Worm (Caenorhabditis elegans): ENCODE results near the gene flp-18.

Gene flp-18

DNA sequence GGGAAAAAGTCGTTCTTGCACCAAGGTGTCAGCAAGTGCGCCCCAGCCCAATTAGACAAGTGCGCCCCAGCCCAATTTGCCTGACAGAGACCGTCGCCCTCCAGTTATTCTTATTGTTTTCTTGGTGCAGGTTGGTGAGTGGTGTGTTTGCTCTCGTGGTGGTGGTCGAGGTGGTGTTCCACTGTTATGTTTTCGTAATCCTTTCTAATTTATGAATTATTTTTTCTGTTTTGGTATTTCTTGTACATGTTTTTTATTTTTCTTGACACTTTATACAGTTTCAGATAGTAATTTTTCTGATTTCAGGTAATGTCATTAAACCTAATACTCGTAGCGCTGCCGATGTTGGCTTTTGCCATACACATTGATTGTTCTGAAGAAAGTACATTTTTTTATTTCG, 9.2 kb downstream of the flp-18 start, which contains the start of gene Y48D7A.1:
Gene Y48D7A.1, plus strand, starts transcription at position 301 of the 400 bp plus-strand sequence.
- TF ChIP-seq tab-1 (GFP tag; IDR thresholded peaks at IDR 0.05) (no peak), cog-1 (tag; optimal IDR thresholded peaks at IDR 0.05) (no peak), flt-1 (GFP tag; IDR thresholded peaks at IDR 0.05) (no peak), ztf-29 (GFP tag; IDR thresholded peaks at IDR 0.05) (no peak), T22C8.4 (GFP tag; IDR thresholded peaks at IDR 0.05) (no peak), klf-2 (GFP tag; conservative IDR thresholded peaks at IDR 0.05) (no peak), ref-1 (GFP tag; conservative IDR thresholded peaks at IDR 0.05) (no peak), ztf-23 (GFP tag; IDR thresholded peaks at IDR 0.05) (no peak), med-1 (GFP tag; optimal IDR thresholded peaks at IDR 0.05; ENCODE audit: insufficient read depth) (no peak)

DNA sequence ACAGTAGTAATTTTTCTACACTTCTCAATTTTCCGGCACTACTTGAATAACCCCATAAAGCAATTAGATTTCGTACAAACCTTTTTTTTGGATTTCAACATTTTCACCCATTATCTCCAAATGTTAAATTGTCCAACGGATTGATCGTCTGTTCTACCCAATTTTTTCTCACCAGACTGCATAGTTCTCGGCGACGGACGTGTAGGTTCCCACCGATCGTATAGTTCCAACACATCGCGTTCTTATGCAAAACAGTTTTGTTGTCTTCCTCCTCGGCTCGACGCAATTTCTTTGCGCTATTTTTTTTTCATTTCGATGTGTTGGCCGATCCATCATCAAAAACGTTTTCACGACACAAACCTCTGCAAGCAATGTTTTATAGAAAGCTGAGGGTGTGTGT, 14.7 kb downstream of the flp-18 start, which contains the start of gene Y41G9A.6:
Gene Y41G9A.6, minus strand, starts transcription at position 101 of the 400 bp plus-strand sequence.
- TF ChIP-seq T22C8.4 (GFP tag; IDR thresholded peaks at IDR 0.05): no peak
- no peak for TF ChIP-seq flt-1 (GFP tag; IDR thresholded peaks at IDR 0.05)
- no peak for TF ChIP-seq ref-1 (GFP tag; conservative IDR thresholded peaks at IDR 0.05)
- TF ChIP-seq cog-1 (tag; optimal IDR thresholded peaks at IDR 0.05): no peak
- no peak for TF ChIP-seq klf-2 (GFP tag; conservative IDR thresholded peaks at IDR 0.05)
- no peak for TF ChIP-seq ztf-29 (GFP tag; IDR thresholded peaks at IDR 0.05)
- no peak for TF ChIP-seq tab-1 (GFP tag; IDR thresholded peaks at IDR 0.05)
- no peak for TF ChIP-seq ztf-23 (GFP tag; IDR thresholded peaks at IDR 0.05)
- TF ChIP-seq med-1 (GFP tag; optimal IDR thresholded peaks at IDR 0.05; ENCODE audit: insufficient read depth): no peak

DNA sequence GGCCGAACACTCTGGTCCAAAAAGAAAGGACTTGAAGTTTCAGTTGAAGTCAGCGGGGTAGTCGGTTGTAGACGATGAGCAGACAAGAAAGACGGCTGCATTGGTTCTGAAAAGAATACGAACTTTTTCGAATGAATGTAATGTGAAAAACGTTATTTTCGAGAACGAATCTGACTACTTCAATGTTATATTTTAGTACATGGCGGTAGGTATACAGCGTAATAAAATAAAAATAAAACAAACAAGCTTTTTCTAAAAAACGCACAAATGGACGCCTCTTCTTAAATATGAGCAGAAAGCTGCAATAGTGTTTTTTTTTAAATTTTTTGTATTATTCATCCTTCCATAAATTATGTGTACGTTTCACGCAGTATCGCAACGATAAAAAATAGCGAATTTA, 18.7 kb downstream of the flp-18 start, which contains the start of gene Y41G9A.17:
Gene Y41G9A.17, minus strand, starts transcription at position 101 of the 400 bp plus-strand sequence.
- TF ChIP-seq ztf-29 (GFP tag; IDR thresholded peaks at IDR 0.05) (no peak), klf-2 (GFP tag; conservative IDR thresholded peaks at IDR 0.05) (no peak)

DNA sequence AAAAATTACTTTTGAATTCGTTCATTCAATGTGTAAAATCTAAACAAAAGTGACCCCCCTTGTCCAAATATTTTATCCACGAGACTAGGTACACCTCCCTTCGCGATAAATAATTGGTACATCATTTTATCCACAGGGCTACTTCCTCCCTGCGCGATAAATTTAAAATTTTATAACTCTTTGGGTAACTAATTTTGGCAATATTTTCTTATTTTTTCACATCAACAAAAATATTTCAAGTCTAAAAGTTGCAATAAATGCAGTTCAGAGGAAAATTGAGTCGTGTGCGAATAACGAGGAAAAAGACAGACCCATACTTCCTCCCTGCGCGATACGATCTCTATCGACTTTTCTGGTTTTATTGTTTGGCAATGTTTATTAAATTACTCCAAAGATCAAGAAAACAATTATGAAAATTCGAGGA, 21.4 kb downstream of the flp-18 start:
- TF ChIP-seq tab-1 (GFP tag; IDR thresholded peaks at IDR 0.05): 0 out of 2 replicates have a peak, but pooled peaks have one; percentile 45
- peak; percentile 83 for TF ChIP-seq ztf-23 (GFP tag; IDR thresholded peaks at IDR 0.05)
- TF ChIP-seq T22C8.4 (GFP tag; IDR thresholded peaks at IDR 0.05): peak; percentile 57; the same call in 1 of the 2 replicates
- TF ChIP-seq ref-1 (GFP tag; conservative IDR thresholded peaks at IDR 0.05): no peak
- TF ChIP-seq med-1 (GFP tag; optimal IDR thresholded peaks at IDR 0.05; ENCODE audit: insufficient read depth): peak; percentile 57
- peak; percentile 98 for TF ChIP-seq cog-1 (tag; optimal IDR thresholded peaks at IDR 0.05)
- peak; percentile 88 for TF ChIP-seq flt-1 (GFP tag; IDR thresholded peaks at IDR 0.05)
- TF ChIP-seq klf-2 (GFP tag; conservative IDR thresholded peaks at IDR 0.05): peak; percentile 87
- no peak; the same call in 1 of the 2 replicates for TF ChIP-seq ztf-29 (GFP tag; IDR thresholded peaks at IDR 0.05)

DNA sequence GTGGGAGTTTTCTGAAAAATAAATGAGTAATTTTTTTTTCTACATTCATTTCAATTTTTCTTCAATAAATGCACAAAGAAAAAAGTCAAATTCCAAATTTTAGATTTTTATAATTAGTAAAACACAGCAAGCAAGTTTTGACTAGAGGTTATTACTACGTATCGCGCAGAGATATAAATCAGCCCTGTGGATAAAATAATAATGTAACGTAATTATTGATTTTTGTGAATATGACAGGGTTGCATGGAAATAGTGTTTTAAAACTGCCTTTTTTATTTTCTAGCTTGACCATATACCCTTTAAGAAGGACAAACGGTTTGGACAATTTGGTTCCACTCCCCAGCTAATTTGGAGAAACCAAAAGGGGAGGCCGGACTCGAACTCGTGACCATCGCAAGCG, 22.0 kb downstream of the flp-18 start:
- TF ChIP-seq tab-1 (GFP tag; IDR thresholded peaks at IDR 0.05): no peak
- TF ChIP-seq flt-1 (GFP tag; IDR thresholded peaks at IDR 0.05): no peak
- TF ChIP-seq cog-1 (tag; optimal IDR thresholded peaks at IDR 0.05): no peak
- no peak for TF ChIP-seq ztf-29 (GFP tag; IDR thresholded peaks at IDR 0.05)
- TF ChIP-seq klf-2 (GFP tag; conservative IDR thresholded peaks at IDR 0.05): no peak
- 0 out of 2 replicates have a peak, but pooled peaks have one; percentile 33 for TF ChIP-seq T22C8.4 (GFP tag; IDR thresholded peaks at IDR 0.05)

DNA sequence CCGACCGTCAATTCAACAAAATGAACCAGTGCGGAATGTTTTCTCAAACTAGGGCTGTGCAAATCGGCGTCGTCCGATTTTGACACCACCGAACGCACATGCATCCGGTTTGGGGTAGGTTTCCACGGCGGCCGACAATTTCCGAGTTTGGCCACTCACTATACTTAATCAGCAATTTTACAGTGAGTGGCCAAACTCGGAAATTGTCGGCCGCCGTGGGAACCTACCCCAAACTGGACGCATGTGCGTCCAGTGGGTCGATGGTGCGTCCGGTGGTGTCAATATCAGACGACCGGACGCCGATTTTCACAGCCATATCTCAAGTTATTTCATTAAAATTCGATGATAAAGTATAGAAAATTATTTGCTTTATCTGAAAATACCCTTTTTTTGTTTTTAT, 28.2 kb downstream of the flp-18 start:
- TF ChIP-seq klf-2 (GFP tag; conservative IDR thresholded peaks at IDR 0.05) (no peak), flt-1 (GFP tag; IDR thresholded peaks at IDR 0.05) (no peak), med-1 (GFP tag; optimal IDR thresholded peaks at IDR 0.05; ENCODE audit: insufficient read depth) (no peak), cog-1 (tag; optimal IDR thresholded peaks at IDR 0.05) (no peak), tab-1 (GFP tag; IDR thresholded peaks at IDR 0.05) (no peak), ref-1 (GFP tag; conservative IDR thresholded peaks at IDR 0.05) (no peak), ztf-29 (GFP tag; IDR thresholded peaks at IDR 0.05) (no peak), ztf-23 (GFP tag; IDR thresholded peaks at IDR 0.05) (no peak), T22C8.4 (GFP tag; IDR thresholded peaks at IDR 0.05) (no peak)

DNA sequence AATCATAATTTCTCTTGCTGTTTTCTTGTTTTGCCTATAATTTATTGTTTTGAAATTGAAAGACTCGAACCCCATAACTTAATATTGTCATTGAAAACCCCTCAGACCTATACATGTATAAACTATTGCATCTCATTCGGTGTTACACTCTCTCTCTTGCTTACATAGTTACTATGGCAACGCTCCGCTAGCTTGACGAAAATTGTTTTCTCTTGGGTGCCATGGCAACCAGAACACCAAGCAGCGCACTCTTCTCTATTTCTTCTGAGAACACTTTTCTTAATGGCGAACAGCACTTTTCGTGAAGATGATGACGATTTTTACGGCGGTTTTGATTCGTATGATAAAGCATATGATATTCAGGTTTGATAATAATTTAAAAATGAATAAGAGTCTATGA, 34.4 kb downstream of the flp-18 start, which contains the start of gene osm-5:
Gene osm-5, plus strand, starts transcription at position 268 of the 400 bp plus-strand sequence.
- TF ChIP-seq tab-1 (GFP tag; IDR thresholded peaks at IDR 0.05): no peak
- no peak for TF ChIP-seq ref-1 (GFP tag; conservative IDR thresholded peaks at IDR 0.05)
- no peak for TF ChIP-seq cog-1 (tag; optimal IDR thresholded peaks at IDR 0.05)
- no peak for TF ChIP-seq flt-1 (GFP tag; IDR thresholded peaks at IDR 0.05)
- TF ChIP-seq klf-2 (GFP tag; conservative IDR thresholded peaks at IDR 0.05): no peak
- no peak for TF ChIP-seq ztf-23 (GFP tag; IDR thresholded peaks at IDR 0.05)
- no peak for TF ChIP-seq T22C8.4 (GFP tag; IDR thresholded peaks at IDR 0.05)
- TF ChIP-seq med-1 (GFP tag; optimal IDR thresholded peaks at IDR 0.05; ENCODE audit: insufficient read depth): no peak
- TF ChIP-seq ztf-29 (GFP tag; IDR thresholded peaks at IDR 0.05): no peak

DNA sequence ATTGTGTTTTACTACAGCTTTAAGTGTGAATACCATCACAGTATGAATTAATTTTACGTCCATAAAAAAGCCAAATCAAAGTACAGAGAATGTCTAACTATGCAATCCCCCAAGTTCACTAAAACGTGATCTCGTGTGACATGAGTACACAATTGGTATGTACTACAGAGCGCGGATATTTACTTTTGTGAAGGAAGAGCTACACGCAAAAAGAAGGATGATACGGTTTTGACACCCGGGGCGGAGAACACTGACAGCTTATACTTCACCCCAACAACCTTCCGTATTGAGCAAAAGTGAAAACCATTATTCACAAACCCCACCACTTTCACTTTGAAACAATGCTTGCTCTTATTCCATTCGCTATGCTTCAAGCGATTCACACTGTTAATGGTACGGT, 36.6 kb downstream of the flp-18 start, which contains the start of gene nspg-5:
Gene nspg-5, plus strand, starts transcription at position 301 of the 400 bp plus-strand sequence.
- TF ChIP-seq tab-1 (GFP tag; IDR thresholded peaks at IDR 0.05) (no peak), T22C8.4 (GFP tag; IDR thresholded peaks at IDR 0.05) (no peak)

DNA sequence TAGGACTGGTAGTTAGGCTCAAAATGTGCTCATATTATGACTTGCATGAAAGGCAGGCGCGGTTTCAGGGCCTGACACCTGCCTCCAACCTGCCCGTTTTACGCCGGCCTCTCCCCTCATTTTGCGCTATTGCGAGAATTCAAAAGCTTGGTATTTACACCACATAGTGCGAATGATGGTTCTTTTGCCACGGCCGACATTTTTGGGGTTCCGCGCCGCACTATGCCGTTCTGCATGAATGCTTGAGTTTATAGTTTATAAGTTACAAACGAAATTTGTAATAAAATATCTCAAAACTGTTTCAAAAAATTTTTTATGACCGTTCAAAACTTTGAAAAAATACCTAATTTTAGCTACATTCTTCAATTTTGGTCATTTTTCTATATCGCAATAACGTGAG, 40.3 kb downstream of the flp-18 start:
- no peak for TF ChIP-seq flt-1 (GFP tag; IDR thresholded peaks at IDR 0.05)
- TF ChIP-seq ztf-29 (GFP tag; IDR thresholded peaks at IDR 0.05): no peak
- TF ChIP-seq T22C8.4 (GFP tag; IDR thresholded peaks at IDR 0.05): no peak

DNA sequence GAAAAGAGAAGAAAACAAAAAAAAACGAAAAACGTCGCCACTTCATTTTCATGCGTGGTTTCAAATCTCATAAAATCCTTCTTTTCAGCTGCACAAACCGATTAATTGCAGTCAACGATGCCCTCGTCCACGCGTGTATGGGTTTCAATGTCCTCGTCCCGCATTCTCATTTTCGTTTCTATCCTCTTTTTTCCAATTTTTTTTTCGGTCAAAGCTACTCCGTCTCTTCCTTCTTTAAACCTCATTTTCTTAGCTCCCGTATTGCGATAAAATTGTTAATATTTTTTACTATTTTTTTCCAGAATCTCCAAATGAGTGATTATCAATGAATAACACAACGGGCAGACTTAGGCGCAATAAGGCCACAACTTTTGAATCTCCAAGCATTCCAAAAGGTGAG, 42.2 kb downstream of the flp-18 start, which contains the start of gene aakg-3:
Gene aakg-3, plus strand, starts transcription at position 301 of the 400 bp plus-strand sequence.
- TF ChIP-seq klf-2 (GFP tag; conservative IDR thresholded peaks at IDR 0.05): no peak
- TF ChIP-seq T22C8.4 (GFP tag; IDR thresholded peaks at IDR 0.05): no peak
- no peak for TF ChIP-seq ref-1 (GFP tag; conservative IDR thresholded peaks at IDR 0.05)
- TF ChIP-seq med-1 (GFP tag; optimal IDR thresholded peaks at IDR 0.05; ENCODE audit: insufficient read depth): no peak
- no peak for TF ChIP-seq ztf-23 (GFP tag; IDR thresholded peaks at IDR 0.05)
- TF ChIP-seq tab-1 (GFP tag; IDR thresholded peaks at IDR 0.05): no peak
- no peak for TF ChIP-seq cog-1 (tag; optimal IDR thresholded peaks at IDR 0.05)
- no peak for TF ChIP-seq ztf-29 (GFP tag; IDR thresholded peaks at IDR 0.05)
- TF ChIP-seq flt-1 (GFP tag; IDR thresholded peaks at IDR 0.05): no peak
